Fruit fly (Drosophila melanogaster): Measurements from ENCODE around the gene CG6592.
A peak's percentile ranks its signal among the peaks of the same experiment; 100 is the strongest.

CG6592 gene

dm6 chr3L:6012950-6013349 is 46.5 kb upstream of the CG6592 start:
- TF ChIP-seq nerfin-1 (tag; optimal IDR thresholded peaks at IDR 0.05) (peak; percentile 79), BtbVII (GFP tag; optimal IDR thresholded peaks at IDR 0.05) (no peak), CG13894 (tag; optimal IDR thresholded peaks at IDR 0.05) (peak; percentile 72), sd (tag; optimal IDR thresholded peaks at IDR 0.05) (peak; percentile 38), CG12071 (GFP tag; optimal IDR thresholded peaks at IDR 0.05) (no peak), onecut (GFP tag; IDR thresholded peaks at IDR 0.05) (peak; percentile 88), btn (GFP tag; optimal IDR thresholded peaks at IDR 0.05) (no peak), Sin3A (optimal IDR thresholded peaks at IDR 0.05) (no peak), lmd (GFP tag; IDR thresholded peaks at IDR 0.05) (no peak), H15 (GFP tag; IDR thresholded peaks at IDR 0.05) (no peak), Six4 (GFP tag; optimal IDR thresholded peaks at IDR 0.05) (no peak), CG3065 (GFP tag; optimal IDR thresholded peaks at IDR 0.05) (no peak), abd-A (tag; optimal IDR thresholded peaks at IDR 0.05) (peak; percentile 49)

- no peak for TF ChIP-seq CG4360 (GFP tag; IDR thresholded peaks at IDR 0.05)
- TF ChIP-seq CG1603 (tag; optimal IDR thresholded peaks at IDR 0.05): peak; percentile 46
- TF ChIP-seq Ptx1 (GFP tag; IDR thresholded peaks at IDR 0.05): 0 out of 2 replicates have a peak, but pooled peaks have one; percentile 8
- TF ChIP-seq Rx (GFP tag; IDR thresholded peaks at IDR 0.05): 0 out of 2 replicates have a peak, but pooled peaks have one; percentile 19
- 0 out of 3 replicates have a peak, but pooled peaks have one; percentile 6 for TF ChIP-seq dysf (GFP tag; IDR thresholded peaks at IDR 0.05)
- TF ChIP-seq gem (tag; optimal IDR thresholded peaks at IDR 0.05): peak; percentile 28
- 0 out of 3 replicates have a peak, but pooled peaks have one; percentile 10 for TF ChIP-seq row (GFP tag; IDR thresholded peaks at IDR 0.05)
- TF ChIP-seq croc (GFP tag; conservative IDR thresholded peaks at IDR 0.05): no peak
- TF ChIP-seq sens (GFP tag): peak; percentile 43
- TF ChIP-seq Ets65A (GFP tag): peak; percentile 64
Measured at dm6 chr3L:6022142-6022541, 37.3 kb upstream of the CG6592 start.

- peak; percentile 44; the same call in 1 of the 2 replicates for TF ChIP-seq sens-2 (GFP tag; IDR thresholded peaks at IDR 0.05)
- TF ChIP-seq H15 (GFP tag; IDR thresholded peaks at IDR 0.05): no peak
- TF ChIP-seq exex (tag; optimal IDR thresholded peaks at IDR 0.05): peak; percentile 95
- TF ChIP-seq sd (tag; optimal IDR thresholded peaks at IDR 0.05): peak; percentile 26
- TF ChIP-seq HmgD (GFP tag; optimal IDR thresholded peaks at IDR 0.05): no peak
Measured at dm6 chr3L:6033008-6033407, 26.4 kb upstream of the CG6592 start.

- TF ChIP-seq inv (GFP tag; IDR thresholded peaks at IDR 0.05; ENCODE audit: partially characterized antibody) (no peak), HLH4C (GFP tag; IDR thresholded peaks at IDR 0.05; ENCODE audit: partially characterized antibody) (no peak), gcm (GFP tag; optimal IDR thresholded peaks at IDR 0.05) (no peak), CG10543 (GFP tag; optimal IDR thresholded peaks at IDR 0.05) (no peak), br (optimal IDR thresholded peaks at IDR 0.05) (no peak), sob (GFP tag; IDR thresholded peaks at IDR 0.05) (no peak), CG33557 (GFP tag; optimal IDR thresholded peaks at IDR 0.05) (no peak), ham (GFP tag; IDR thresholded peaks at IDR 0.05) (no peak), caup (GFP tag; optimal IDR thresholded peaks at IDR 0.05; ENCODE audit: severe bottlenecking) (no peak), D (optimal IDR thresholded peaks at IDR 0.05) (no peak), D (GFP tag; optimal IDR thresholded peaks at IDR 0.05) (no peak), fu2 (GFP tag; optimal IDR thresholded peaks at IDR 0.05) (no peak), CG12299 (tag; optimal IDR thresholded peaks at IDR 0.05) (no peak), Hmr (GFP tag; optimal IDR thresholded peaks at IDR 0.05) (no peak), trem (tag; optimal IDR thresholded peaks at IDR 0.05) (no peak), Optix (GFP tag; IDR thresholded peaks at IDR 0.05) (no peak), MBD-R2 (GFP tag; IDR thresholded peaks at IDR 0.05) (no peak), sd (tag; optimal IDR thresholded peaks at IDR 0.05) (no peak), CG10654 (GFP tag; optimal IDR thresholded peaks at IDR 0.05) (no peak)
Measured at dm6 chr3L:6034511-6034910, 24.9 kb upstream of the CG6592 start, which contains the start of gene CG10477. CG10477 (minus strand) TSS chr3L:6034611.

All from whole organism, embryonic.